Fruit fly (Drosophila melanogaster): ENCODE measurements around the gene DCTN1-p150.

- no peak for TF ChIP-seq Dif (GFP tag; optimal IDR thresholded peaks at IDR 0.05; ENCODE audit: partially characterized antibody)
- TF ChIP-seq sv (GFP tag; optimal IDR thresholded peaks at IDR 0.05): no peak
- no peak for TF ChIP-seq CG32264 (GFP tag; optimal IDR thresholded peaks at IDR 0.05)
- no peak for TF ChIP-seq pan (optimal IDR thresholded peaks at IDR 0.05)
- TF ChIP-seq OdsH (GFP tag; optimal IDR thresholded peaks at IDR 0.05): no peak
These were observed 42.1 kb upstream of the DCTN1-p150 start for dm6 chr3L:13887092-13887491.
